Fruit fly (Drosophila melanogaster): ENCODE results near the gene Dph1.

The Dph1 gene

dm6 chr3L:11681794-11682193 lies 15.0 kb downstream of the Dph1 start, which contains the start of gene TfIIEalpha (continued):
- TF ChIP-seq Dbx (GFP tag; IDR thresholded peaks at IDR 0.05) (peak; percentile 29; the same call in 1 of the 3 replicates), ken (GFP tag; IDR thresholded peaks at IDR 0.05) (no peak), eve (GFP tag; optimal IDR thresholded peaks at IDR 0.05) (no peak), CG4707 (GFP tag; optimal IDR thresholded peaks at IDR 0.05) (no peak), Ravus (GFP tag; IDR thresholded peaks at IDR 0.05) (no peak), Med (GFP tag) (peak; percentile 76), wor (GFP tag; IDR thresholded peaks at IDR 0.05) (no peak), knrl (GFP tag; IDR thresholded peaks at IDR 0.05; ENCODE audit: partially characterized antibody) (peak; percentile 34; the same call in 1 of the 3 replicates), CG8388 (GFP tag; optimal IDR thresholded peaks at IDR 0.05) (no peak), bbx (GFP tag; IDR thresholded peaks at IDR 0.05; ENCODE audit: partially characterized antibody) (peak; percentile 51; the same call in 1 of the 2 replicates), ac (GFP tag; optimal IDR thresholded peaks at IDR 0.05) (no peak), gem (tag; optimal IDR thresholded peaks at IDR 0.05) (peak; percentile 0), CG17829 (tag; optimal IDR thresholded peaks at IDR 0.05) (peak; percentile 41), CG15514 (GFP tag; optimal IDR thresholded peaks at IDR 0.05) (peak; percentile 73), tio (GFP tag; optimal IDR thresholded peaks at IDR 0.05) (no peak), CG14710 (tag; optimal IDR thresholded peaks at IDR 0.05) (peak; percentile 38), Lhr (GFP tag; optimal IDR thresholded peaks at IDR 0.05) (peak; percentile 91), CG13894 (tag; optimal IDR thresholded peaks at IDR 0.05) (peak; percentile 14), CG13775 (GFP tag; optimal IDR thresholded peaks at IDR 0.05) (no peak), CG17186 (GFP tag; optimal IDR thresholded peaks at IDR 0.05) (peak; percentile 43), sr (GFP tag; IDR thresholded peaks at IDR 0.05) (no peak), pan (optimal IDR thresholded peaks at IDR 0.05) (no peak), pan (GFP tag; optimal IDR thresholded peaks at IDR 0.05 in 1 of 2, IDR thresholded peaks at IDR 0.05 in 1 of 2) (no peak), zfh1 (GFP tag; IDR thresholded peaks at IDR 0.05) (no peak), CG10147 (GFP tag; optimal IDR thresholded peaks at IDR 0.05) (peak; percentile 2), CG3838 (GFP tag; optimal IDR thresholded peaks at IDR 0.05) (no peak), H2.0 (GFP tag; IDR thresholded peaks at IDR 0.05) (0 out of 2 replicates have a peak, but pooled peaks have one; percentile 3), CG30020 (tag; optimal IDR thresholded peaks at IDR 0.05) (peak; percentile 25), CG13287 (GFP tag; IDR thresholded peaks at IDR 0.05; ENCODE audit: partially characterized antibody) (peak; percentile 52), kay (GFP tag; optimal IDR thresholded peaks at IDR 0.05) (no peak), Hmr (GFP tag; optimal IDR thresholded peaks at IDR 0.05) (peak; percentile 62), Mrtf (GFP tag; IDR thresholded peaks at IDR 0.05) (no peak), CG31224 (GFP tag; IDR thresholded peaks at IDR 0.05) (no peak), HLH4C (GFP tag; IDR thresholded peaks at IDR 0.05; ENCODE audit: partially characterized antibody) (0 out of 3 replicates have a peak, but pooled peaks have one; percentile 41), ewg (GFP tag; optimal IDR thresholded peaks at IDR 0.05) (no peak), shn (GFP tag; optimal IDR thresholded peaks at IDR 0.05) (no peak), Stat92E (GFP tag; optimal IDR thresholded peaks at IDR 0.05) (no peak), Hr39 (optimal IDR thresholded peaks at IDR 0.05) (no peak), dpn (GFP tag; optimal IDR thresholded peaks at IDR 0.05) (peak; percentile 15 to 22), Dek (tag; optimal IDR thresholded peaks at IDR 0.05) (peak; percentile 45), CG14050 (GFP tag; IDR thresholded peaks at IDR 0.05) (no peak), CG9727 (GFP tag; optimal IDR thresholded peaks at IDR 0.05) (no peak), Sin3A (optimal IDR thresholded peaks at IDR 0.05) (peak; percentile 55), E2f2 (GFP tag; IDR thresholded peaks at IDR 0.05) (peak; percentile 90), gcm2 (GFP tag; optimal IDR thresholded peaks at IDR 0.05) (no peak), seq (GFP tag; IDR thresholded peaks at IDR 0.05) (no peak), row (GFP tag; IDR thresholded peaks at IDR 0.05) (peak; percentile 62), Rfx (GFP tag; IDR thresholded peaks at IDR 0.05) (peak; percentile 49; the same call in 1 of the 2 replicates), inv (GFP tag; IDR thresholded peaks at IDR 0.05; ENCODE audit: partially characterized antibody) (no peak), CG5245 (GFP tag; optimal IDR thresholded peaks at IDR 0.05) (no peak), MBD-R2 (GFP tag; IDR thresholded peaks at IDR 0.05) (peak; percentile 89)

Measured in whole organism, embryonic.